Worm (Caenorhabditis elegans) whole organism, L2 larva: Measurements from ENCODE around the gene pap-2.

Experiments used
- lsy-2 ChIP-seq, 2 experiments: fragments of 150-350 bp in 1 of 2; sonication (generic microtip) in 1 of 2; optimal IDR thresholded peaks; 2 replicates each; lab custom pipeline; 2014 to 2017; ENCODE audit warnings: missing biosample characterization in 2 of 2, missing genetic modification characterization in 2 of 2
- nhr-11 ChIP-seq: fragments of 150-350 bp; optimal IDR thresholded peaks from 2 replicates; lab custom pipeline; 2014; ENCODE audit warnings: missing biosample characterization, missing genetic modification characterization
- skn-1 ChIP-seq: sonication (generic microtip); optimal IDR thresholded peaks from 2 replicates; lab custom pipeline; 2017; ENCODE audit warnings: missing biosample characterization, missing genetic modification characterization

DNA sequence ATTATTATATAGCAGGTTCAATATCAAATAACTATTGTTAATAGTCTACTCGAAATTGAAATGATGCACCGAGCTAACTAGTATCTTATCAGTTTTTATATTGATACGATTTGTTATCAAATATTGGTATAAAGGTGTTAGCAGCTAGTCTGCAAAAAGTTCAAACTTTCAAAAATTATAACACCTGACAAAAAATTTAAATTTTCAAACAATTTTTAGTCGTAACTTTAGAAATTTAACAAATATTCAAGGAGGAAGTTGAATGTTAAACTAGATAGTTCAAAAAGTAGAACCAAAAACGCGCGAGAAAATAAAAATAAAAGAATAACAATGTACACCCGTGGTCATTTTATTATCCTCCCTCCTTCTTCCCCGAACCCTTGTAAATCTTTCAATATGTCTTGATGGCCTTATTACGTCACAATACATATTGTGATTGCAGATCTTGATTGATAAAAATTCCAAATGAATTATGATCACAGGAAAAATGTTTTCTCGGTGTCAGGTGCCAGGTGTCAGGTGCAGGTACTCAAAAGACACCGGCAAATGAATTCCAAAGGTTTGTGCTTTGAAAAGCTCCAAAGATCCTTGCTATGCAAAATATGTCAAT, 46.4 kb upstream of the pap-2 start, which contains the start of gene ZK1307.1:
- TF ChIP-seq nhr-11 (no peak), skn-1 (tag; lab: Kevin White, UChicago) (no peak), lsy-2 (tag; optimal IDR thresholded peaks at IDR 0.05; lab: Kevin White, UChicago) (no peak)
